Worm (Caenorhabditis elegans) whole organism, L2 larva: ENCODE measurements around the gene cyp-34A10.

Source experiments
- lin-39 ChIP-seq: fragments of 150-350 bp; optimal IDR thresholded peaks from 2 replicates; lab custom pipeline; 2014; ENCODE audit warnings: missing biosample characterization, missing genetic modification reagents, missing genetic modification characterization
- lsy-2 ChIP-seq, 2 experiments: fragments of 150-350 bp in 1 of 2; sonication (generic microtip) in 1 of 2; optimal IDR thresholded peaks; 2 replicates each; lab custom pipeline; 2014 to 2017; ENCODE audit warnings: missing biosample characterization in 2 of 2, missing genetic modification characterization in 2 of 2
- nhr-11 ChIP-seq: fragments of 150-350 bp; optimal IDR thresholded peaks from 2 replicates; lab custom pipeline; 2014; ENCODE audit warnings: missing biosample characterization, missing genetic modification characterization
- nhr-237 ChIP-seq: fragments of 150-350 bp; optimal IDR thresholded peaks from 2 replicates; lab custom pipeline; 2014; ENCODE audit warnings: missing biosample characterization, missing genetic modification characterization
- sem-4 ChIP-seq: fragments of 150-350 bp; optimal IDR thresholded peaks from 2 replicates; lab custom pipeline; 2014; ENCODE audit warnings: missing biosample characterization, missing genetic modification reagents, missing genetic modification characterization
- sma-3 ChIP-seq: sonication (generic microtip); optimal IDR thresholded peaks from 2 replicates; lab custom pipeline; 2016; ENCODE audit warnings: missing genetic modification reagents, missing genetic modification characterization, missing compliant biosample characterization
- snpc-4 ChIP-seq: fragments of 150-350 bp; optimal IDR thresholded peaks from 2 replicates; lab custom pipeline; 2014; ENCODE audit warnings: missing biosample characterization, missing genetic modification characterization
- ztf-11 ChIP-seq: sonication (generic microtip); optimal IDR thresholded peaks from 2 replicates; lab custom pipeline; 2017; ENCODE audit warnings: missing biosample characterization, missing genetic modification characterization

DNA sequence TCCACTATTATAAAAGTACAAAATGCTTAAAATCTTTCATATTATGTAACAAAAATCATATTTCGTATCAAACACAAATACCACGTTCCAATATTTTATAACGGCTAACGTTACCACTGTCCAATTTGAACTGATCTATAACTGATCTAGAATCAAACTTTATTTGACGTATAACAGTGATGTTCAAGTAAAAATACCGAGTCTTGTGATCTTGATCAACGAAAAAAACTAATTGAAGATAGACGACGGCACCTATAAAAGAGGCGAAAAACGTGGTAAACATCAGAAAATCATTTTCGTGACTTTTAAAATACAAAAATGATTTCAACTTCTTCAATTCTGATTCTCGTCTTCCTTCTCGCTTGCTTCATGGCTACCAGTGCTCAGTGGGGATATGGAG lies 14.8 kb upstream of the cyp-34A10 start, which contains the start of gene nlp-28:
- TF ChIP-seq ztf-11 (tag; lab: Kevin White, UChicago) (no peak), sma-3 (no peak), sem-4 (tag; lab: Kevin White, UChicago) (no peak), nhr-11 (tag; lab: Kevin White, UChicago) (no peak), snpc-4 (tag; lab: Kevin White, UChicago) (no peak), lin-39 (tag; lab: Kevin White, UChicago) (no peak), lsy-2 (tag; optimal IDR thresholded peaks at IDR 0.05; lab: Kevin White, UChicago) (no peak), nhr-237 (tag; lab: Kevin White, UChicago) (no peak)
